Fruit fly (Drosophila melanogaster) whole organism, prepupa: ENCODE data around the gene Obp99d.

Experiments
- Blimp-1 ChIP-seq: fragments of 200-800 bp; sonication (Bioruptor generic); optimal IDR thresholded peaks from 3 replicates; lab custom pipeline; 2017; ENCODE audit warnings: missing biosample characterization, missing genetic modification characterization, mild to moderate bottlenecking, moderate library complexity, missing genetic modification reagents
- CG1621 ChIP-seq: fragments of 200-800 bp; sonication (Bioruptor generic); optimal IDR thresholded peaks from 3 replicates; lab custom pipeline; 2018; ENCODE audit warnings: missing biosample characterization, mild to moderate bottlenecking, missing genetic modification characterization
- CG4318 ChIP-seq: fragments of 200-800 bp; sonication (Bioruptor generic); optimal IDR thresholded peaks from 3 replicates; lab custom pipeline; 2017; ENCODE audit warnings: missing biosample characterization, mild to moderate bottlenecking, missing genetic modification characterization
- CG6808 ChIP-seq: fragments of 200-800 bp; sonication (Bioruptor generic); optimal IDR thresholded peaks from 3 replicates; lab custom pipeline; 2017; ENCODE audit warnings: missing biosample characterization, missing genetic modification characterization, mild to moderate bottlenecking, moderate library complexity, missing genetic modification reagents
- CG8632 ChIP-seq: fragments of 200-800 bp; sonication (Bioruptor generic); optimal IDR thresholded peaks from 3 replicates; lab custom pipeline; 2016; ENCODE audit warnings: missing biosample characterization, missing genetic modification characterization
- Lpt ChIP-seq: fragments of 200-800 bp; sonication (Bioruptor generic); optimal IDR thresholded peaks from 3 replicates; lab custom pipeline; 2016; ENCODE audit warnings: missing biosample characterization, missing genetic modification characterization
- OdsH ChIP-seq: fragments of 200-800 bp; sonication (Bioruptor generic); optimal IDR thresholded peaks from 3 replicates; lab custom pipeline; 2016; ENCODE audit warnings: missing biosample characterization, missing genetic modification characterization
- Sox102F ChIP-seq: fragments of 200-800 bp; sonication (Bioruptor generic); optimal IDR thresholded peaks from 2 replicates; lab custom pipeline; 2016; ENCODE audit warnings: missing biosample characterization, mild to moderate bottlenecking, missing genetic modification characterization
- Sox14 ChIP-seq: fragments of 200-800 bp; sonication (Bioruptor generic); optimal IDR thresholded peaks from 3 replicates; lab custom pipeline; 2016; ENCODE audit warnings: missing biosample characterization, missing genetic modification characterization
- spab ChIP-seq: fragments of 200-800 bp; sonication (Bioruptor generic); optimal IDR thresholded peaks from 2 replicates; lab custom pipeline; 2017; ENCODE audit warnings: missing biosample characterization, mild to moderate bottlenecking, missing genetic modification characterization, missing genetic modification reagents
- vri ChIP-seq: fragments of 200-800 bp; sonication (Bioruptor generic); optimal IDR thresholded peaks from 3 replicates; lab custom pipeline; 2016; ENCODE audit warnings: missing biosample characterization, mild to moderate bottlenecking, missing genetic modification characterization

dm6 chr3R:29763154-29763553 lies 48.8 kb downstream of the Obp99d start:
- TF ChIP-seq vri (GFP tag; lab: Kevin White, UChicago), result peak; percentile 96
- peak; percentile 67 for TF ChIP-seq Lpt (GFP tag; lab: Kevin White, UChicago)
- TF ChIP-seq CG6808 (GFP tag; lab: Kevin White, UChicago), result peak; percentile 66
- peak; percentile 92 for TF ChIP-seq Blimp-1 (GFP tag; lab: Kevin White, UChicago)
- peak; percentile 72 for TF ChIP-seq CG1621 (tag; lab: Kevin White, UChicago)
- TF ChIP-seq Sox102F (GFP tag; lab: Kevin White, UChicago), result peak; percentile 99
- TF ChIP-seq CG4318, result peak; percentile 22
- peak; percentile 94 for TF ChIP-seq OdsH
- peak; percentile 73 for TF ChIP-seq spab (GFP tag; lab: Kevin White, UChicago)
- TF ChIP-seq CG8632 (GFP tag; lab: Kevin White, UChicago), result peak; percentile 93
- TF ChIP-seq Sox14, result peak; percentile 97
